Worm (Caenorhabditis elegans): ENCODE results near the gene glb-31.

Gene glb-31

ce11 chrII:1252259-1252658 lies 49.2 kb downstream of the glb-31 start, which contains the start of gene lin-42:
Gene lin-42, minus strand, starts transcription at chrII:1252359.
- TF ChIP-seq tag-97 (GFP tag; IDR thresholded peaks at IDR 0.05) (no peak), cey-2 (tag; optimal IDR thresholded peaks at IDR 0.05; ENCODE audit: borderline replicate concordance, insufficient read depth) (no peak), F26F4.8 (GFP tag; conservative IDR thresholded peaks at IDR 0.05) (no peak), lsy-2 (tag; optimal IDR thresholded peaks at IDR 0.05) (no peak), mep-1 (tag; optimal IDR thresholded peaks at IDR 0.05) (no peak), nhr-6 (tag; optimal IDR thresholded peaks at IDR 0.05) (no peak), madf-9 (GFP tag; conservative IDR thresholded peaks at IDR 0.05) (no peak)
